Worm (Caenorhabditis elegans) whole organism, L2 larva: ENCODE data around the gene prdh-1.

Experiments
- F13H6.1 ChIP-seq: sonication (generic microtip); optimal IDR thresholded peaks from 2 replicates; lab custom pipeline; 2016; ENCODE audit warnings: missing genetic modification characterization, missing compliant biosample characterization
- aly-2 ChIP-seq: fragments of 150-350 bp; optimal IDR thresholded peaks from 2 replicates; lab custom pipeline; 2014; ENCODE audit warnings: missing biosample characterization, missing genetic modification characterization
- ama-1 ChIP-seq: fragments of 150-350 bp; optimal IDR thresholded peaks from 2 replicates; lab custom pipeline; 2018; ENCODE audit warnings: inconsistent platforms
- lin-39 ChIP-seq: fragments of 150-350 bp; optimal IDR thresholded peaks from 2 replicates; lab custom pipeline; 2014; ENCODE audit warnings: missing biosample characterization, missing genetic modification reagents, missing genetic modification characterization
- lsy-2 ChIP-seq, 2 experiments: fragments of 150-350 bp in 1 of 2; sonication (generic microtip) in 1 of 2; optimal IDR thresholded peaks; 2 replicates each; lab custom pipeline; 2014 to 2017; ENCODE audit warnings: missing biosample characterization in 2 of 2, missing genetic modification characterization in 2 of 2
- nhr-21 ChIP-seq: fragments of 150-350 bp; optimal IDR thresholded peaks from 2 replicates; lab custom pipeline; 2014; ENCODE audit warnings: missing biosample characterization, missing genetic modification characterization
- nhr-237 ChIP-seq: fragments of 150-350 bp; optimal IDR thresholded peaks from 2 replicates; lab custom pipeline; 2014; ENCODE audit warnings: missing biosample characterization, missing genetic modification characterization
- nhr-25 ChIP-seq: fragments of 150-350 bp; sonication (generic microtip); optimal IDR thresholded peaks from 3 replicates; lab custom pipeline; 2014; ENCODE audit warnings: missing biosample characterization, missing genetic modification characterization
- nhr-77 ChIP-seq: fragments of 150-350 bp; optimal IDR thresholded peaks from 2 replicates; lab custom pipeline; 2014; ENCODE audit warnings: missing biosample characterization, missing genetic modification characterization
- unc-39 ChIP-seq: fragments of 150-350 bp; optimal IDR thresholded peaks from 2 replicates; lab custom pipeline; 2014; ENCODE audit warnings: missing biosample characterization, missing genetic modification characterization

ce11 chrIV:13882573-13882972 lies 6.2 kb upstream of the prdh-1 start, which contains the start of gene thoc-7:
- TF ChIP-seq nhr-77 (tag; lab: Kevin White, UChicago), result no peak
- no peak for TF ChIP-seq F13H6.1 (tag; lab: Kevin White, UChicago)
- no peak for TF ChIP-seq unc-39 (tag; lab: Kevin White, UChicago)
- TF ChIP-seq lin-39 (tag; lab: Kevin White, UChicago), result no peak
- TF ChIP-seq lsy-2 (tag; optimal IDR thresholded peaks at IDR 0.05; lab: Kevin White, UChicago), result no peak
- no peak for TF ChIP-seq nhr-25 (tag; lab: Kevin White, UChicago)
- no peak for TF ChIP-seq nhr-237
- TF ChIP-seq aly-2 (tag; lab: Kevin White, UChicago), result no peak
- TF ChIP-seq nhr-21 (tag; lab: Kevin White, UChicago), result no peak
- no peak for TF ChIP-seq ama-1 (lab: Kevin White, UChicago)
